Worm (Caenorhabditis elegans) whole organism, young adult: ENCODE measurements around the gene tbp-1.

Source experiments
- B0019.2 ChIP-seq: fragments of 200-800 bp; sonication (Bioruptor generic); conservative IDR thresholded peaks from 2 replicates; pipeline ENCODE4 v1.3.6; 2022; ENCODE audit warnings: missing genetic modification reagents, missing genetic modification characterization, missing compliant biosample characterization
- F33H1.4 ChIP-seq: fragments of 200-800 bp; sonication (Bioruptor generic); IDR thresholded peaks from 2 replicates; pipeline ENCODE4 v1.3.6; 2022; ENCODE audit warnings: missing genetic modification reagents, missing genetic modification characterization, missing compliant biosample characterization
- F37B4.10 ChIP-seq: fragments of 200-800 bp; sonication (Bioruptor generic); IDR thresholded peaks from 2 replicates; pipeline ENCODE4 v1.3.6; 2022; ENCODE audit warnings: missing genetic modification characterization, missing compliant biosample characterization
- F55B11.4 ChIP-seq: sonication (generic microtip); optimal IDR thresholded peaks from 2 replicates; lab custom pipeline; 2016; ENCODE audit warnings: missing compliant biosample characterization, missing genetic modification characterization, borderline replicate concordance; ENCODE audit not compliant: insufficient read depth
- T26A5.8 ChIP-seq: sonication (generic microtip); optimal IDR thresholded peaks from 2 replicates; lab custom pipeline; 2016; ENCODE audit warnings: missing genetic modification characterization, missing compliant biosample characterization
- Y79H2A.3 ChIP-seq: fragments of 200-800 bp; sonication (Bioruptor generic); conservative IDR thresholded peaks from 2 replicates; pipeline ENCODE4 v1.3.6; 2022; ENCODE audit warnings: missing genetic modification reagents, missing genetic modification characterization, missing compliant biosample characterization
- akir-1 ChIP-seq: fragments of 200-800 bp; sonication (Bioruptor generic); optimal IDR thresholded peaks from 2 replicates; lab custom pipeline; 2018; ENCODE audit warnings: mild to moderate bottlenecking, missing genetic modification characterization, moderate library complexity, missing compliant biosample characterization
- atf-7 ChIP-seq: sonication (generic microtip); optimal IDR thresholded peaks from 2 replicates; lab custom pipeline; 2017; ENCODE audit warnings: mild to moderate bottlenecking, missing genetic modification characterization, missing compliant biosample characterization
- attf-6 ChIP-seq: fragments of 200-800 bp; sonication (Bioruptor generic); IDR thresholded peaks from 2 replicates; pipeline ENCODE4 v1.3.6; 2022; ENCODE audit warnings: missing genetic modification reagents, missing genetic modification characterization, missing compliant biosample characterization
- bed-2 ChIP-seq: fragments of 200-800 bp; sonication (Bioruptor generic); IDR thresholded peaks from 2 replicates; pipeline ENCODE4 v1.3.6; 2022; ENCODE audit warnings: missing genetic modification reagents, missing genetic modification characterization, missing compliant biosample characterization
- ceh-27 ChIP-seq: fragments of 200-800 bp; sonication (Bioruptor generic); optimal IDR thresholded peaks from 2 replicates; lab custom pipeline; 2018; ENCODE audit warnings: mild to moderate bottlenecking, missing genetic modification characterization, moderate library complexity, missing compliant biosample characterization
- ceh-79 ChIP-seq: sonication (generic microtip); optimal IDR thresholded peaks from 2 replicates; lab custom pipeline; 2017; ENCODE audit warnings: mild to moderate bottlenecking, missing genetic modification characterization, missing compliant biosample characterization
- ceh-91 ChIP-seq: fragments of 200-800 bp; sonication (Bioruptor generic); IDR thresholded peaks from 2 replicates; pipeline ENCODE4 v1.3.6; 2022; ENCODE audit warnings: missing genetic modification reagents, missing genetic modification characterization, missing compliant biosample characterization
- chd-7 ChIP-seq: sonication (generic microtip); optimal IDR thresholded peaks from 2 replicates; lab custom pipeline; 2016; ENCODE audit warnings: mild to moderate bottlenecking, missing genetic modification characterization, moderate library complexity, missing compliant biosample characterization
- die-1 ChIP-seq: sonication (generic microtip); optimal IDR thresholded peaks from 2 replicates; lab custom pipeline; 2016; ENCODE audit warnings: missing genotype, mild to moderate bottlenecking, missing genetic modification characterization, missing compliant biosample characterization
- dox-1 ChIP-seq: fragments of 200-800 bp; sonication (Bioruptor generic); IDR thresholded peaks from 2 replicates; pipeline ENCODE4 v1.3.6; 2022; ENCODE audit warnings: missing genetic modification reagents, missing genetic modification characterization, missing compliant biosample characterization
- dpff-1 ChIP-seq: sonication (generic microtip); optimal IDR thresholded peaks from 2 replicates; lab custom pipeline; 2017; ENCODE audit warnings: mild to moderate bottlenecking, missing genetic modification characterization, missing compliant biosample characterization
- ekl-4 ChIP-seq: fragments of 200-800 bp; sonication (Bioruptor generic); IDR thresholded peaks from 2 replicates; pipeline ENCODE4 v1.3.6; 2022; ENCODE audit warnings: missing genetic modification reagents, missing genetic modification characterization, missing compliant biosample characterization
- ets-4 ChIP-seq: fragments of 200-800 bp; sonication (Bioruptor generic); optimal IDR thresholded peaks from 2 replicates; lab custom pipeline; 2018; ENCODE audit warnings: mild to moderate bottlenecking, missing genetic modification characterization, missing compliant biosample characterization
- hlh-12 ChIP-seq: sonication (generic microtip); optimal IDR thresholded peaks from 2 replicates; lab custom pipeline; 2016; ENCODE audit warnings: missing genetic modification characterization, missing compliant biosample characterization
- hlh-26 ChIP-seq: fragments of 200-800 bp; sonication (Bioruptor generic); conservative IDR thresholded peaks from 2 replicates; pipeline ENCODE4 v1.3.6; 2022; ENCODE audit warnings: missing genetic modification reagents, missing genetic modification characterization, missing compliant biosample characterization
- hmg-1.2 ChIP-seq: fragments of 200-800 bp; sonication (Bioruptor generic); IDR thresholded peaks from 2 replicates; pipeline ENCODE4 v1.3.6; 2022; ENCODE audit warnings: missing genetic modification reagents, missing genetic modification characterization, missing compliant biosample characterization
- hmg-20 ChIP-seq: fragments of 200-800 bp; sonication (Bioruptor generic); IDR thresholded peaks from 2 replicates; pipeline ENCODE4 v1.3.6; 2022; ENCODE audit warnings: missing genetic modification reagents, missing genetic modification characterization, missing compliant biosample characterization
- hsf-1 ChIP-seq: fragments of 200-800 bp; sonication (Bioruptor generic); IDR thresholded peaks from 2 replicates; pipeline ENCODE4 v1.3.6; 2022; ENCODE audit warnings: missing genetic modification reagents, missing genetic modification characterization, missing compliant biosample characterization
- lin-26 ChIP-seq: fragments of 200-800 bp; sonication (Bioruptor generic); IDR thresholded peaks from 2 replicates; pipeline ENCODE4 v1.3.6; 2022; ENCODE audit warnings: missing genetic modification reagents, missing genetic modification characterization, missing compliant biosample characterization
- lin-35 ChIP-seq, 3 experiments: fragments of 150-350 bp in 2 of 3; sonication (generic microtip) in 1 of 3; optimal IDR thresholded peaks; 2 replicates each; lab custom pipeline; 2014 to 2018; ENCODE audit warnings: missing biosample characterization in 3 of 3, missing genetic modification characterization in 3 of 3, missing genetic modification reagents in 3 of 3
- lsl-1 ChIP-seq: fragments of 200-800 bp; sonication (Bioruptor generic); optimal IDR thresholded peaks from 2 replicates; lab custom pipeline; 2018; ENCODE audit warnings: mild to moderate bottlenecking, missing genetic modification characterization, moderate library complexity, missing compliant biosample characterization
- mxl-1 ChIP-seq: sonication (generic microtip); optimal IDR thresholded peaks from 2 replicates; lab custom pipeline; 2016; ENCODE audit warnings: missing genetic modification characterization, missing compliant biosample characterization
- nhr-80 ChIP-seq: sonication (generic microtip); optimal IDR thresholded peaks from 2 replicates; lab custom pipeline; 2016; ENCODE audit warnings: missing genetic modification characterization, missing compliant biosample characterization
- pbrm-1 ChIP-seq: fragments of 200-800 bp; sonication (Bioruptor generic); IDR thresholded peaks from 2 replicates; pipeline ENCODE4 v1.3.6; 2022; ENCODE audit warnings: missing genetic modification reagents, missing genetic modification characterization, missing compliant biosample characterization
- repo-1 ChIP-seq: sonication (generic microtip); optimal IDR thresholded peaks from 2 replicates; lab custom pipeline; 2017; ENCODE audit warnings: mild to moderate bottlenecking, missing genetic modification characterization, missing compliant biosample characterization
- sdz-38 ChIP-seq: sonication (generic microtip); optimal IDR thresholded peaks from 2 replicates; lab custom pipeline; 2016; ENCODE audit warnings: missing genotype, missing genetic modification characterization, missing compliant biosample characterization
- snpc-1.3 ChIP-seq: sonication (generic microtip); optimal IDR thresholded peaks from 2 replicates; lab custom pipeline; 2017; ENCODE audit warnings: missing genetic modification characterization, mild to moderate bottlenecking, missing compliant biosample characterization, antibody characterized with exemption, moderate library complexity, missing genotype, missing genetic modification reagents; ENCODE audit not compliant: insufficient read depth
- somi-1 ChIP-seq: fragments of 200-800 bp; sonication (Bioruptor generic); optimal IDR thresholded peaks from 2 replicates; lab custom pipeline; 2018; ENCODE audit warnings: mild to moderate bottlenecking, missing genetic modification characterization, missing compliant biosample characterization
- tbp1 ChIP-seq: fragments of 200-800 bp; sonication (Bioruptor generic); optimal IDR thresholded peaks from 2 replicates; lab custom pipeline; 2018; ENCODE audit warnings: mild to moderate bottlenecking, missing genetic modification characterization, missing compliant biosample characterization
- tlf-1 ChIP-seq: fragments of 200-800 bp; sonication (Bioruptor generic); optimal IDR thresholded peaks from 2 replicates; lab custom pipeline; 2018; ENCODE audit warnings: mild to moderate bottlenecking, missing genetic modification characterization, missing compliant biosample characterization
- unc-130 ChIP-seq: sonication (generic microtip); optimal IDR thresholded peaks from 2 replicates; lab custom pipeline; 2016; ENCODE audit warnings: missing genetic modification reagents, missing genetic modification characterization, missing compliant biosample characterization
- ztf-18 ChIP-seq: sonication (generic microtip); optimal IDR thresholded peaks from 2 replicates; lab custom pipeline; 2016; ENCODE audit warnings: missing genotype, mild to moderate bottlenecking, missing genetic modification characterization, missing compliant biosample characterization

Gene tbp-1

ce11 chrIII:7387359-7387758, 3.5 kb downstream of the tbp-1 start (continued):
- TF ChIP-seq somi-1 (no peak), tbp1 (GFP tag; lab: Kevin White, UChicago) (peak; percentile 100), nhr-80 (tag; lab: Kevin White, UChicago) (peak; percentile 77), die-1 (tag; lab: Kevin White, UChicago) (peak; percentile 35), chd-7 (tag; lab: Kevin White, UChicago) (peak; percentile 8), atf-7 (tag; lab: Kevin White, UChicago) (peak; percentile 39), dox-1 (GFP tag; lab: Robert Waterston, UW) (peak; percentile 73), B0019.2 (GFP tag; lab: Robert Waterston, UW) (no peak), T26A5.8 (tag; lab: Kevin White, UChicago) (no peak), lsl-1 (GFP tag; lab: Kevin White, UChicago) (no peak), lin-35 (GFP tag; optimal IDR thresholded peaks at IDR 0.05; lab: Kevin White, UChicago) (peak in 1 of 3 experiments; percentile 51), ets-4 (GFP tag; lab: Kevin White, UChicago) (peak; percentile 13), lin-26 (0 out of 2 replicates have a peak, but pooled peaks have one; percentile 36), hlh-12 (no peak), attf-6 (GFP tag; lab: Robert Waterston, UW) (no peak)

ce11 chrIII:7395354-7395753, 11.5 kb downstream of the tbp-1 start, which contains the start of gene lgc-50:
TSS of gene lgc-50 (minus strand) at chrIII:7395454.
- TF ChIP-seq F33H1.4 (GFP tag; lab: Robert Waterston, UW): no peak
- TF ChIP-seq ceh-79: no peak
- no peak for TF ChIP-seq tlf-1
- TF ChIP-seq mxl-1 (tag; lab: Kevin White, UChicago): no peak
- no peak for TF ChIP-seq ceh-27
- TF ChIP-seq nhr-80 (tag; lab: Kevin White, UChicago): no peak
- no peak for TF ChIP-seq F37B4.10 (GFP tag; lab: Robert Waterston, UW)
- TF ChIP-seq ztf-18 (tag; lab: Kevin White, UChicago): no peak
- no peak for TF ChIP-seq akir-1 (GFP tag; lab: Kevin White, UChicago)
- TF ChIP-seq hlh-26 (GFP tag; lab: Robert Waterston, UW): no peak

ce11 chrIII:7397196-7397595, 13.4 kb downstream of the tbp-1 start:
- TF ChIP-seq ekl-4 (no peak), hmg-20 (GFP tag; lab: Robert Waterston, UW) (no peak), hmg-1.2 (GFP tag; lab: Robert Waterston, UW) (peak; percentile 29; the same call in 1 of the 2 replicates), unc-130 (GFP tag; lab: Kevin White, UChicago) (no peak), dox-1 (GFP tag; lab: Robert Waterston, UW) (no peak), ceh-91 (GFP tag; lab: Robert Waterston, UW) (no peak), bed-2 (GFP tag; lab: Robert Waterston, UW) (no peak), snpc-1.3 (no peak)

ce11 chrIII:7399004-7399403, 15.2 kb downstream of the tbp-1 start:
- TF ChIP-seq ets-4 (GFP tag; lab: Kevin White, UChicago) (no peak), Y79H2A.3 (GFP tag; lab: Robert Waterston, UW) (no peak), dpff-1 (tag; lab: Kevin White, UChicago) (no peak), F55B11.4 (tag; lab: Kevin White, UChicago) (no peak), sdz-38 (tag; lab: Kevin White, UChicago) (no peak), lsl-1 (GFP tag; lab: Kevin White, UChicago) (no peak), repo-1 (tag; lab: Kevin White, UChicago) (no peak), hsf-1 (GFP tag; lab: Robert Waterston, UW) (no peak), pbrm-1 (GFP tag; lab: Robert Waterston, UW) (no peak), dox-1 (GFP tag; lab: Robert Waterston, UW) (no peak), F37B4.10 (GFP tag; lab: Robert Waterston, UW) (no peak), hlh-12 (no peak), T26A5.8 (tag; lab: Kevin White, UChicago) (no peak)
